Fruit fly (Drosophila melanogaster): ENCODE measurements around the gene CG14302.

Gene CG14302

dm6 chr3R:18738086-18738485 lies 5.6 kb downstream of the CG14302 start:
- TF ChIP-seq CTCF (optimal IDR thresholded peaks at IDR 0.05) (peak; percentile 4 to 28), CG8478 (optimal IDR thresholded peaks at IDR 0.05) (no peak)

- no peak for TF ChIP-seq CTCF (optimal IDR thresholded peaks at IDR 0.05)
- TF ChIP-seq CG8478 (optimal IDR thresholded peaks at IDR 0.05), result no peak
These were observed 6.4 kb downstream of the CG14302 start for dm6 chr3R:18738705-18739434.

dm6 chr3R:18739435-18739977 lies 7.0 kb downstream of the CG14302 start:
- TF ChIP-seq CTCF (optimal IDR thresholded peaks at IDR 0.05) (no peak), CG8478 (optimal IDR thresholded peaks at IDR 0.05) (no peak)

DNA sequence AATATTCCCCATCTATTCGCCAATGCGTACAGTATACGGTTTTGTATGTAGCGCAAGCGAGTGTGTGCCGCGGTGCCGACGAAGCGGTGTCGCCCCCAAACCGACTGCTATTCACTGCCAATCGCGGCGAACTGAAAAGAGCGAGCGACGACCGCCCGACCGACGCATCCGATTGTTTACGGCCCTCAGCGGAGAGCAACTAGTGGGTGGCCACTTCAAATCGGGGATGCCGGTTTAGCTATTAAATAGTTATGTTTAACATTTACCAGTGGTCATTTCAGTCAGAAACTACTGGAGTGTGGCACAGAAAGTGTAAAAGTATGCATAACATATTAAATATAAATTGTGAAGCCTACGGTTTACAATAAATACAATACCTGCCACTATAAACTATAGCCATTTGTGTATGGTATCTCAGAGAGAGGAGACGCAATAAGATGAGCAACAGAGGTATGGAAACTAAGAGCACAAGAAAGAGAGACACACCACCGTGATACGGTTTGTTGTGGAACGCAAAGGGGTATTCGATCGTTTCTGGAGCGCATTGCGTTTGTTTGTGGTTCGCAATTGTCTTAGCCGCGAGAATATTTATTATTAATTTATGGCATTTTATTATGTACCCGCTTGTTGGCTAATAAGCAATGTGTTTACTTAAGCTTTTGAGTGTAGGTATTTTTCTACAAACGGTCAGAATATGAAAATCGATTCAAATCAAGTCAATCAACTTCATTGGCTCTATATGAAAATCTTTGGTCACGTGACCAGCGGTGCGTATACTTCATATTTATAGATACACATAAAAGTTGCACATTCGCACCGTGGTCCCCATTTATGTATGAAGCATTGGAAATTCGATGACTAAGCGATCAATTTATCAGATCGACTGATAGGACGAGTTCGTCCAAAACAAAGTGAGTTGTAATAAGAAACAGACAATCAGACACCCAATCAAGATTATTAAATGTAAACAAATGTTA lies 7.8 kb downstream of the CG14302 start:
- TF ChIP-seq CTCF (optimal IDR thresholded peaks at IDR 0.05) (no peak), CG8478 (optimal IDR thresholded peaks at IDR 0.05) (no peak)

DNA sequence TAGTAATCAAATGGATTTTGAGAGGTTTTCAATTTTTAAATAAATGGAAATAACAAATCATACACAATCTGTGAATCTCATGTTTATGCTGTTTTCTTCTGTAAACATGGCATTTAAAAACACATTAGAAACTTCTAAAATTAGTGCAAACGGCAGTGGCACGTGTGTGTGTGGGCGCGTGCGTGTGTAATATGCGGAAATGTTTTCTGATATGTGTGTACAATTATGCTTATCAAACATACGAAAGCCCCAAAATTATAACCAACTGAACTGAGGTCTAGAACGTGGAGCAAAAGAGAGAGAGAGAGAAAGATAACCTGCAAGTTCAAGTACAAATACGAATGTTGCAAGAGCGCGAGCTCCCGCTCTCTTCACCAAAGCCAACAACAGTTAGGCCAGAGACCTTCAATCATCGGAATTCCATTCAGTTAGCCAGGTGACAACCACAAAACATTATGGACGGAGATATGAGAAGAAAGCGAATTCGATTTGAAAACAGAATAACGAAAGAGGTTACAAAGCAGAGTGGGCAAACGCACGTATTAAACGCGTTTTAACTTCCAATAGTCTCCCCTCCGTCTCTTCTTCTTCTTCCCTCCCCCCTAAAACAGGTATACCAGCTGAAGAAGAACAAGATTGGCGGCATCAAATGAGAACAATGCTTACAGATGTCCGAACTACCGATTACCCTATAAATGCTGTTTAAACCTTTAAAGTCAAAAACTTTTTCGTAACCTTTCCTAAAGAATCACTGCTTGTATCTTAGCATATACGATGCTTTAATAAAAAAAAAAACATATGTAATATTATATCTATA lies 8.8 kb downstream of the CG14302 start:
- TF ChIP-seq CG8478 (optimal IDR thresholded peaks at IDR 0.05), result no peak
- TF ChIP-seq CTCF (optimal IDR thresholded peaks at IDR 0.05), result no peak

DNA sequence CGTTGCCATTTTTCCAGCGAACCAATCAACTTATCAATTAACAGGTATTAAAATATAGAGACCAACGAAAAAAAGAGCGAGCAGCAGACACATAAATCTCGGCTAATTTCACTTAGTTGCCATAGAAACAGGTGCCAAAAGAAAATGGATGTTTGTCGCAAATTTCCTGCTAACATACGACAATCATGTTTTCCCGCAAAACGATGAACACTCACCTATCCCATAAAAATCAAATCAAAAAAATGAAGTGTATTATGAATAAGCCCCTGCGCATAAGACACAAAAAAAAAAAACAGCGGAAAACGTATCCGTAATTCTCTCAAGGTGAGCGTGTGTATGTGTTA lies 9.3 kb downstream of the CG14302 start:
- no peak for TF ChIP-seq CG8478 (optimal IDR thresholded peaks at IDR 0.05)
- TF ChIP-seq CTCF (optimal IDR thresholded peaks at IDR 0.05), result no peak

- no peak for TF ChIP-seq CTCF (optimal IDR thresholded peaks at IDR 0.05)
- no peak for TF ChIP-seq CG8478 (optimal IDR thresholded peaks at IDR 0.05)
These were observed 10.1 kb downstream of the CG14302 start for dm6 chr3R:18742358-18743269.

DNA sequence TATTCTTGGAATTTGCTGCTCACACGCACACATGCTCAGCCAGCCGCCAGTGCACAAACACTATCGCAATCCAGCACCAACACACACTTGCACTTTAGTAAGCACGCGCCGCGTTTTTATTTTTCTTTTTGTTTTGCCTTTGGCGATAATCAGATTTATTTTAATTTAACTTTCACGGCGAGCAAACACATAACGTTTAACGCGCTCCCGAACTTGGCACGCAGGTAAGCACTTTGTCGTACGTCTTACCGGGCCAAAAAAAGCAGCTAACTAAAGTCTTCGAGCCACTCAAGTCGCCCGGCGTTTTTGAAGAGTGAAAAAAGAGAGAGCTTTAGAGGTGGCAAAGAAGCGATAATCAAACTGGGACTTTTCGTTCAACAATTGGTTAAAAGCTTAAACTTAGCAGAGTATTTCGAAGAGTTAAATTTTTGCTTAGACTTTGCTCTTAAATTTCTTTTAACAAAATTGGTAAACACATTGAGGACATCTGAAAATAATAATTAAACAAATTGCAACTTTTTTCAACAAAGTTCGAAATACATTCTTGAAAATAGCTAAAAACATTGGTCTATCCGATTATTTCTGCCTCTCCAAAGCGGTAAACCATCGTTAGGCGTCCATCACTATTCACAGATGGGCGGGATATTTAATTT lies 10.9 kb downstream of the CG14302 start, which contains the start of gene Mekk1:
Gene Mekk1, minus strand, starts transcription at position 325 of the 653 bp plus-strand sequence.
- no peak for TF ChIP-seq CTCF (optimal IDR thresholded peaks at IDR 0.05)
- TF ChIP-seq CG8478 (optimal IDR thresholded peaks at IDR 0.05), result no peak

- TF ChIP-seq CG8478 (optimal IDR thresholded peaks at IDR 0.05) (no peak), CTCF (optimal IDR thresholded peaks at IDR 0.05) (no peak)
These were observed 13.5 kb downstream of the CG14302 start, which contains the start of the genes PGS1 and gwl for dm6 chr3R:18745961-18746468. TSS of gene PGS1 (minus strand) at chr3R:18746041. TSS of gene gwl (plus strand) at chr3R:18746370.

DNA sequence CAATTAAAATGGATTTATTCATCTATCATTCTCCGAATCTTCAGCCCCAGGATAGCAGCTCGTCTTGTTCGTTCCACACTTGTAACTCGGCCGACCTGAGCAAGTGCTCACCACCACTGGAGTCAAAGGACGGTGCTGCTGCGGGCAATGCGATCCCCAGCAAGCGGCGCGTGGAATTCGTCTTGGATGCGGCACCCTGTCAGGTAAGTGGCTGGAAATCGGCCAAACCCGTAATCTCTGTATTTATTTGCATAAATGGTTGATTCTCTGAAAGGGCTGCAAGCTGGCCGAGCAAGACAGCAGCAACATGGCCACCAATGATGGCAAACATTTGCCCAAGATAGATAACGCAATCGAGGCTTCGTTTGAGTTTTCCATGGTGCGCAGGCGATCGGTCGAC lies 15.6 kb downstream of the CG14302 start:
- TF ChIP-seq CTCF (optimal IDR thresholded peaks at IDR 0.05) (no peak), CG8478 (optimal IDR thresholded peaks at IDR 0.05) (no peak)

DNA sequence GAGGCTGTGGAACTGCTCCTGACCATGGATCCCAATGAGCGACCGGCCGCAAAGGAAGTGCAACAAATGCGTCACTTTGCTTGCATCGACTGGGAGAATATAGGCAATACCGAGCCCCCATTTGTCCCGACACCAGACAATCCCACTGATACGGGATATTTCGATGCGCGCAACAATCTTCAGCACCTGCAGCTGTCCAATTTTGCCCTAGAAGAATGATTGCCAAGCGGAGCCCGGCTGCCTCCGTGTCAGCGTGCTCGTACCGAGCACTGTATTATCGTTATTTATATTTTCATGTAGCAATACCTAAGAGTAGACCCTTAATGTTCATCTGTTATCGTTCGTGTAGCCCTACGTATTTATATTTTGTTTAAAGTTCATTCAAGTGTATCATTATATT lies 17.3 kb downstream of the CG14302 start:
- TF ChIP-seq CG8478 (optimal IDR thresholded peaks at IDR 0.05) (no peak), CTCF (optimal IDR thresholded peaks at IDR 0.05) (no peak)

DNA sequence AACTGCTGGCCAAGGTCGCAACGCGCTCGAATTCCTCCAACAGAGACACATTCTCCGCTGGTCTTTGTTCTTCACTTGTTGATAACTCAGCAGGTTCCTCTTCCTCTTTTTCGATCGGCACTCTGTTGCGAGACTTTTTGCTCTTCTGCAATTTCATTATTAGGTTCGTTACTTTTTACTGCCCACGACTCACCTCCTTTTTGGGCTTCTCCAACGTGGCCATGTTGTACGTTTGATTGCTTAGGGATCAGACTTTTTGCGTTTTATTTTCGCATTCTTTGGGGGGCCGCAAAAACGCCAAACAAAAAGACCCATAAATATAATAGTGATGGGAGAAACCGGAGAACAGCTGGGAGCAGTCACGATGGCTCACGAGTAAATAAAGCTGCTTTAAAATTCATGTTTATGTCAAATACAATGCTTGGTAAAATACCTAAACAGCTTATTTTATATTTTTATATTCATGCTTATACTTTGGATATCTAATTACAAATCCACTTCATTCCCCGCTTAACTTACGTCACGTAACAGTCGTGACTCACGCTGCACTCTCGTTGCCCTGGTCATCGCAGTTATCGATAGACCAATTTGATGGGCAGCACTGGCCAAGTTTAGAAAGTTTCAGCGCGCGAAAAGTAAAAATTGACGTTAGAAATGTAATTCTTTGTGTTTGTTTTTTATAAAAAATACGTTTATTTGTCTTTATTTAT lies 26.2 kb downstream of the CG14302 start, which contains the start of gene Epg5:
Gene Epg5, minus strand, starts transcription at position 326 of the 710 bp plus-strand sequence.
- no peak for TF ChIP-seq CTCF (optimal IDR thresholded peaks at IDR 0.05)
- TF ChIP-seq CG8478 (optimal IDR thresholded peaks at IDR 0.05), result no peak
